Worm (Caenorhabditis elegans) whole organism, L4 larva: ENCODE data around the gene C50F4.10.

ENCODE experiments used
- F10B5.3 ChIP-seq: sonication (generic microtip); optimal IDR thresholded peaks from 2 replicates; lab custom pipeline; 2016; ENCODE audit warnings: mild to moderate bottlenecking, missing genetic modification characterization, missing compliant biosample characterization
- F26F4.8 ChIP-seq: fragments of 200-800 bp; sonication (Bioruptor generic); conservative IDR thresholded peaks from 2 replicates; pipeline ENCODE4 v1.3.6; 2022; ENCODE audit warnings: missing genetic modification characterization, missing compliant biosample characterization
- F49E8.2 ChIP-seq: sonication (generic microtip); optimal IDR thresholded peaks from 2 replicates; lab custom pipeline; 2016; ENCODE audit warnings: missing compliant biosample characterization, mild to moderate bottlenecking, missing genetic modification characterization, borderline replicate concordance
- ZK337.2 ChIP-seq: fragments of 200-800 bp; sonication (Bioruptor generic); IDR thresholded peaks from 2 replicates; pipeline ENCODE4 v1.3.6; 2022; ENCODE audit warnings: missing genetic modification reagents, missing genetic modification characterization, missing compliant biosample characterization
- aha-1 ChIP-seq: fragments of 150-350 bp; peaks from one replicate; lab custom pipeline; 2014; ENCODE audit warnings: missing biosample characterization, missing genetic modification characterization
- ama-1 ChIP-seq: fragments of 150-350 bp; optimal IDR thresholded peaks from 2 replicates; lab custom pipeline; 2014; ENCODE audit warnings: inconsistent platforms, mixed read lengths
- ceh-32 ChIP-seq: sonication (generic microtip); optimal IDR thresholded peaks from 2 replicates; lab custom pipeline; 2016; ENCODE audit warnings: mild to moderate bottlenecking, missing genetic modification characterization, missing compliant biosample characterization; ENCODE audit not compliant: poor library complexity
- ceh-44 ChIP-seq: fragments of 200-800 bp; sonication (Bioruptor generic); IDR thresholded peaks from 2 replicates; pipeline ENCODE4 v1.3.6; 2022; ENCODE audit warnings: missing genetic modification reagents, missing genetic modification characterization, missing compliant biosample characterization
- ces-1 ChIP-seq: fragments of 150-350 bp; sonication (generic microtip); optimal IDR thresholded peaks from 4 replicates; lab custom pipeline; 2014; ENCODE audit warnings: missing biosample characterization, missing genetic modification reagents, missing genetic modification characterization
- ctbp-1 ChIP-seq: fragments of 200-800 bp; sonication (Bioruptor generic); IDR thresholded peaks from 2 replicates; pipeline ENCODE4 v1.3.6; 2022; ENCODE audit warnings: missing genetic modification reagents, missing genetic modification characterization, missing compliant biosample characterization
- daf-12 ChIP-seq: fragments of 150-350 bp; optimal IDR thresholded peaks from 2 replicates; lab custom pipeline; 2014; ENCODE audit warnings: missing biosample characterization, missing genetic modification reagents, missing genetic modification characterization
- daf-16 ChIP-seq, 3 experiments: sonication (generic microtip); optimal IDR thresholded peaks; 2 replicates each; lab custom pipeline; 2016 to 2017; ENCODE audit warnings: missing genetic modification characterization in 3 of 3, missing genetic modification reagents in 3 of 3, mild to moderate bottlenecking in 2 of 3, missing compliant biosample characterization in 2 of 3, missing biosample characterization in 1 of 3, moderate library complexity in 1 of 3
- dmd-6 ChIP-seq: fragments of 200-800 bp; sonication (Bioruptor generic); IDR thresholded peaks from 2 replicates; pipeline ENCODE4 v1.3.6; 2022; ENCODE audit warnings: missing genetic modification reagents, missing genetic modification characterization, missing compliant biosample characterization
- dmd-9 ChIP-seq: fragments of 200-800 bp; sonication (Bioruptor generic); IDR thresholded peaks from 2 replicates; pipeline ENCODE4 v1.3.6; 2022; ENCODE audit warnings: missing genetic modification reagents, missing genetic modification characterization, missing compliant biosample characterization
- dpl-1 ChIP-seq: fragments of 150-350 bp; optimal IDR thresholded peaks from 2 replicates; lab custom pipeline; 2014; ENCODE audit warnings: missing biosample characterization, missing genetic modification reagents, missing genetic modification characterization
- fos-1 ChIP-seq: fragments of 150-350 bp; optimal IDR thresholded peaks from 2 replicates; lab custom pipeline; 2014; ENCODE audit warnings: missing biosample characterization, missing genetic modification characterization
- hif-1 ChIP-seq, 2 experiments: sonication (generic microtip); optimal IDR thresholded peaks; 2 replicates each; lab custom pipeline; 2016 to 2017; ENCODE audit warnings: missing compliant biosample characterization in 2 of 2, missing genetic modification characterization in 2 of 2, missing genetic modification reagents in 2 of 2, missing genotype in 2 of 2, mild to moderate bottlenecking in 1 of 2
- hlh-30 ChIP-seq: sonication (generic microtip); optimal IDR thresholded peaks from 2 replicates; lab custom pipeline; 2017; ENCODE audit warnings: antibody characterized with exemption, mild to moderate bottlenecking, missing genetic modification characterization, missing compliant biosample characterization; ENCODE audit not compliant: insufficient read depth
- jun-1 ChIP-seq: fragments of 150-350 bp; optimal IDR thresholded peaks from 2 replicates; lab custom pipeline; 2014; ENCODE audit warnings: missing biosample characterization, missing genetic modification reagents, missing genetic modification characterization
- lim-7 ChIP-seq: fragments of 200-800 bp; sonication (Bioruptor generic); IDR thresholded peaks from 2 replicates; pipeline ENCODE4 v1.3.6; 2022; ENCODE audit warnings: missing genetic modification characterization, missing compliant biosample characterization
- lin-39 ChIP-seq: fragments of 150-350 bp; optimal IDR thresholded peaks from 2 replicates; lab custom pipeline; 2014; ENCODE audit warnings: missing biosample characterization, missing genetic modification reagents, missing genetic modification characterization
- mdt-29 ChIP-seq: fragments of 200-800 bp; sonication (Bioruptor generic); IDR thresholded peaks from 2 replicates; pipeline ENCODE4 v1.3.6; 2022; ENCODE audit warnings: missing genetic modification reagents, missing genetic modification characterization, missing compliant biosample characterization
- mes-2 ChIP-seq: sonication (generic microtip); optimal IDR thresholded peaks from 2 replicates; lab custom pipeline; 2016; ENCODE audit warnings: missing genotype, mild to moderate bottlenecking, missing genetic modification characterization, missing compliant biosample characterization; ENCODE audit not compliant: poor library complexity, severe bottlenecking
- nhr-102 ChIP-seq: sonication (generic microtip); optimal IDR thresholded peaks from 2 replicates; lab custom pipeline; 2016; ENCODE audit warnings: mild to moderate bottlenecking, missing genetic modification characterization, moderate library complexity, missing compliant biosample characterization
- nhr-28 ChIP-seq: fragments of 150-350 bp; optimal IDR thresholded peaks from 2 replicates; lab custom pipeline; 2014; ENCODE audit warnings: missing biosample characterization, missing genetic modification characterization
- nhr-48 ChIP-seq: sonication (generic microtip); optimal IDR thresholded peaks from 2 replicates; lab custom pipeline; 2016; ENCODE audit warnings: mild to moderate bottlenecking, missing genetic modification characterization, missing compliant biosample characterization
- nhr-77 ChIP-seq: fragments of 150-350 bp; optimal IDR thresholded peaks from 2 replicates; lab custom pipeline; 2014; ENCODE audit warnings: missing biosample characterization, missing genetic modification characterization
- pqm-1 ChIP-seq: sonication (generic microtip); optimal IDR thresholded peaks from 2 replicates; lab custom pipeline; 2017; ENCODE audit warnings: missing biosample characterization, missing genetic modification characterization
- saeg-2 ChIP-seq: fragments of 200-800 bp; sonication (Bioruptor generic); IDR thresholded peaks from 2 replicates; pipeline ENCODE4 v1.3.6; 2022; ENCODE audit warnings: missing genetic modification reagents, missing genetic modification characterization, missing compliant biosample characterization
- snpc-1.2 ChIP-seq: fragments of 200-800 bp; sonication (Bioruptor generic); IDR thresholded peaks from 2 replicates; pipeline ENCODE4 v1.3.6; 2022; ENCODE audit warnings: missing genetic modification reagents, missing genetic modification characterization, missing compliant biosample characterization
- tra-1 ChIP-seq: fragments of 200-800 bp; sonication (Bioruptor generic); IDR thresholded peaks from 2 replicates; pipeline ENCODE4 v1.3.6; 2022; ENCODE audit warnings: missing genetic modification reagents, missing genetic modification characterization, missing compliant biosample characterization
- unc-130 ChIP-seq: sonication (generic microtip); optimal IDR thresholded peaks from 2 replicates; lab custom pipeline; 2016; ENCODE audit warnings: missing genetic modification reagents, missing genetic modification characterization, missing compliant biosample characterization
- unc-62 ChIP-seq, 3 experiments: fragments of 150-350 bp in 1 of 3; sonication (generic microtip); optimal IDR thresholded peaks in 2 of 3; peaks in 1 of 3; 1 replicate in 1 of 3; 2 replicates in 2 of 3; lab custom pipeline; 2014 to 2017; ENCODE audit warnings: missing biosample characterization in 3 of 3, missing genetic modification characterization in 3 of 3, missing genetic modification reagents in 3 of 3, missing genotype in 1 of 3
- zag-1 ChIP-seq: fragments of 150-350 bp; optimal IDR thresholded peaks from 2 replicates; lab custom pipeline; 2014; ENCODE audit warnings: missing biosample characterization, missing genetic modification characterization
- zip-11 ChIP-seq: fragments of 200-800 bp; sonication (Bioruptor generic); IDR thresholded peaks from 2 replicates; pipeline ENCODE4 v1.3.6; 2022; ENCODE audit warnings: missing genetic modification characterization, missing compliant biosample characterization
- zip-2 ChIP-seq: fragments of 150-350 bp; optimal IDR thresholded peaks from 2 replicates; lab custom pipeline; 2014; ENCODE audit warnings: missing biosample characterization, missing genetic modification characterization

C50F4.10 gene

ce11 chrV:9536505-9536904, 5.1 kb upstream of the C50F4.10 start, which contains the start of gene C50F4.4:
C50F4.4 (plus strand) TSS chrV:9536771.
- TF ChIP-seq ZK337.2 (GFP tag; lab: Robert Waterston, UW) (0 out of 2 replicates have a peak, but pooled peaks have one; percentile 59), dpl-1 (GFP tag; lab: Kevin White, UChicago) (peak; percentile 55), hlh-30 (tag; lab: Kevin White, UChicago) (no peak), F49E8.2 (peak; percentile 14), unc-130 (GFP tag; lab: Kevin White, UChicago) (peak; percentile 84), mes-2 (tag; lab: Kevin White, UChicago) (peak; percentile 97), dmd-9 (peak; percentile 53; the same call in 1 of the 2 replicates), fos-1 (tag; lab: Kevin White, UChicago) (no peak), hif-1 (tag; optimal IDR thresholded peaks at IDR 0.05; lab: Kevin White, UChicago) (peak in 1 of 2 experiments; percentile 52)
- TF ChIP-seq, all 104 proteins: peak for 7

DNA sequence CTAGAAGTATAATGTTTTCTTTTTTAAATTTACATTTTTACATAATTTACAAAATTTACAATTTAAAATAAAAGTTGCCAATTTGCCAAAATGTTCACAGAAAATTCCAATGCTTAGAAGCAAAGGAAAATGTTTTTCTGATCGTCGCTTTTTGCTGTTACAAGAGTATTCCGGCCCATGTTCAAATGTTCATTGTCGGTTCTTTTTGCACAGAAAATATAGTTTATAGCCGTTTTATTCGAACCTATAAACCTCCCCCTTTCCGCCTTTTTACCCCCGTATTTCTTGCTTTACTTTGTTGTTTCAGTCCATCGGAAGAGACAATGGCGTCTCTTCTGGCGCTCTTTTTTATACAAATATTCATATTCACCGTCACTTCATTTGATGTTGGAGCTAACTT, 3.2 kb upstream of the C50F4.10 start, which contains the start of gene tag-329:
Gene tag-329, plus strand, starts transcription at position 301 of the 400 bp plus-strand sequence.
- TF ChIP-seq zip-11, result no peak
- TF ChIP-seq nhr-48 (tag; lab: Kevin White, UChicago), result no peak
- no peak for TF ChIP-seq daf-12 (tag; lab: Kevin White, UChicago)
- TF ChIP-seq nhr-102 (tag; lab: Kevin White, UChicago), result no peak
- TF ChIP-seq zip-2, result no peak
- no peak for TF ChIP-seq jun-1 (tag; lab: Kevin White, UChicago)
- TF ChIP-seq tra-1 (GFP tag; lab: Robert Waterston, UW), result no peak
- no peak for TF ChIP-seq ces-1
- no peak for TF ChIP-seq F26F4.8
- no peak for TF ChIP-seq ceh-44 (GFP tag; lab: Robert Waterston, UW)
- TF ChIP-seq lin-39 (tag; lab: Kevin White, UChicago), result no peak
- no peak for TF ChIP-seq zag-1 (tag; lab: Kevin White, UChicago)
- TF ChIP-seq dpl-1 (GFP tag; lab: Kevin White, UChicago), result no peak
- TF ChIP-seq F10B5.3 (tag; lab: Kevin White, UChicago), result no peak
- no peak for TF ChIP-seq saeg-2 (GFP tag; lab: Robert Waterston, UW)
- TF ChIP-seq unc-130 (GFP tag; lab: Kevin White, UChicago), result no peak
- no peak for TF ChIP-seq ctbp-1 (GFP tag; lab: Robert Waterston, UW)
- no peak for TF ChIP-seq ceh-32 (tag; lab: Kevin White, UChicago)
- no peak for TF ChIP-seq ZK337.2 (GFP tag; lab: Robert Waterston, UW)
- no peak for TF ChIP-seq ama-1 (lab: Kevin White, UChicago)

DNA sequence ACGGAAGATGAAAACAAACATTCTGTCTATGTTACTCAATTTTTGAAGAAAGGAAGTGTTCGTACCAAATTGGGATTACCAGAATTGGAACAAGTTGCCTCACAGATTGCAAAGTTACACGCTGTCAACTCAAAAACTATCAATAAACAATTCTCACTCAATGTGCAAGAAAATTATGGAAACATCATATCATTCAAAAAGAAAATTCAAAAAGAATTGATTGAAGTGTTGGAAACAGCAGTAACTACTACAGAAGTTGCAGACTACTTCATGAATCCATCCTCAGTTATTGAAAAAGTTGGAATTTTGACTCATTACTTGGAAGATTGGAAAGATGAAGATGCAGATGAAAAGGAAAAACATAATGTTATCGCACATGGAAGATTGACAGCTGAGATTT, 3.4 kb downstream of the C50F4.10 start:
- peak; percentile 96 for TF ChIP-seq aha-1 (tag; lab: Kevin White, UChicago)
- TF ChIP-seq pqm-1 (tag; lab: Kevin White, UChicago), result no peak
- TF ChIP-seq, all 104 proteins: peak for 1

DNA sequence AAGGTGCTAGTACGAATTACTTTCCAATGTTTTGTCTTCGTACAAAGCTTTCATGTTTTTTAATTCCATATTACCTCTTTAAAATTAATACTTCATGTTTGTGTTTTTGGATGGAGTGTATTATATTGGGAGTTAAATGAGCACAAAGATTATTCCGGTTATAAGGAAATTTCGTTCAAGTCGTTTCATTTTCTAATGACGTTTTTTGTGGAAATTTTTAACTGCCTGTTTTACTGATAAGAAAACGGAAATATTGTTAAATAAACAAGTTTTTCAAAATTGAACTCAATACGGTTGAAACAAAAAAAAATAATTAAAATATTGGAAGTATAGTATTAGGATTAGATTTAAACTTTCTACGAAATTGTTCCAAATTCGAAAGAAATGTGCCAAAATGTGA, 4.0 kb downstream of the C50F4.10 start:
- TF ChIP-seq unc-62 (GFP tag; optimal IDR thresholded peaks at IDR 0.05 in 1 of 2; lab: Kevin White, UChicago) (peak in 1 of 2 experiments; percentile 16), unc-62 (tag; optimal IDR thresholded peaks at IDR 0.05; lab: Kevin White, UChicago) (no peak), snpc-1.2 (GFP tag; lab: Robert Waterston, UW) (no peak), nhr-28 (peak; percentile 42), nhr-77 (tag; lab: Kevin White, UChicago) (peak; percentile 57), mdt-29 (GFP tag; lab: Robert Waterston, UW) (no peak), daf-16 (GFP tag; optimal IDR thresholded peaks at IDR 0.05; lab: Kevin White, UChicago) (no peak), daf-16 (tag; optimal IDR thresholded peaks at IDR 0.05; lab: Kevin White, UChicago) (peak; percentile 39), dmd-6 (GFP tag; lab: Robert Waterston, UW) (peak; percentile 38), lim-7 (GFP tag; lab: Robert Waterston, UW) (no peak), pqm-1 (tag; lab: Kevin White, UChicago) (peak; percentile 4)
